Fruit fly (Drosophila melanogaster) whole organism, prepupa: ENCODE data around the gene sni.

Source experiments
- CG11294 ChIP-seq: fragments of 200-800 bp; sonication (Bioruptor generic); IDR thresholded peaks from 2 replicates; pipeline ENCODE4 v1.3.6; 2022; ENCODE audit warnings: missing biosample characterization, missing genetic modification characterization
- CG11902 ChIP-seq: fragments of 200-800 bp; sonication (Bioruptor generic); optimal IDR thresholded peaks from 3 replicates; lab custom pipeline; 2016; ENCODE audit warnings: missing biosample characterization, missing genetic modification characterization
- CG16779 ChIP-seq: fragments of 200-800 bp; sonication (Bioruptor generic); optimal IDR thresholded peaks from 3 replicates; lab custom pipeline; 2017; ENCODE audit warnings: missing biosample characterization, mild to moderate bottlenecking, missing genetic modification characterization
- CG3032 ChIP-seq: fragments of 200-800 bp; optimal IDR thresholded peaks from 2 replicates; lab custom pipeline; 2019; ENCODE audit warnings: missing biosample characterization, mild to moderate bottlenecking, missing genetic modification characterization, moderate library complexity
- CG4318 ChIP-seq: fragments of 200-800 bp; sonication (Bioruptor generic); optimal IDR thresholded peaks from 3 replicates; lab custom pipeline; 2017; ENCODE audit warnings: missing biosample characterization, mild to moderate bottlenecking, missing genetic modification characterization
- Gug ChIP-seq: fragments of 200-800 bp; sonication (Bioruptor generic); IDR thresholded peaks from 2 replicates; pipeline ENCODE4 v1.3.6; 2022; ENCODE audit warnings: missing biosample characterization, missing genetic modification characterization
- Hr39 ChIP-seq: fragments of 200-800 bp; sonication (Bioruptor generic); optimal IDR thresholded peaks from 2 replicates; lab custom pipeline; 2016; ENCODE audit warnings: missing biosample characterization, missing genetic modification characterization
- Lpt ChIP-seq: fragments of 200-800 bp; sonication (Bioruptor generic); optimal IDR thresholded peaks from 3 replicates; lab custom pipeline; 2016; ENCODE audit warnings: missing biosample characterization, missing genetic modification characterization
- Smox ChIP-seq: fragments of 200-800 bp; sonication (Bioruptor generic); optimal IDR thresholded peaks from 3 replicates; lab custom pipeline; 2016; ENCODE audit warnings: missing biosample characterization, missing genetic modification characterization
- Sox102F ChIP-seq: fragments of 200-800 bp; sonication (Bioruptor generic); optimal IDR thresholded peaks from 2 replicates; lab custom pipeline; 2016; ENCODE audit warnings: missing biosample characterization, mild to moderate bottlenecking, missing genetic modification characterization
- fd59A ChIP-seq: fragments of 200-800 bp; sonication (Bioruptor generic); optimal IDR thresholded peaks from 2 replicates; lab custom pipeline; 2017; ENCODE audit warnings: missing biosample characterization, mild to moderate bottlenecking, missing genetic modification characterization, missing genetic modification reagents
- lz ChIP-seq: fragments of 200-800 bp; sonication (Bioruptor generic); optimal IDR thresholded peaks from 3 replicates; lab custom pipeline; 2016; ENCODE audit warnings: missing biosample characterization, missing genetic modification characterization
- salr ChIP-seq, 2 experiments: fragments of 200-800 bp; sonication (Bioruptor generic); optimal IDR thresholded peaks; 3 replicates each; lab custom pipeline; 2016 to 2018; ENCODE audit warnings: missing biosample characterization in 2 of 2, missing genetic modification characterization in 2 of 2, mild to moderate bottlenecking in 1 of 2
- topi ChIP-seq: fragments of 200-800 bp; sonication (Bioruptor generic); optimal IDR thresholded peaks from 3 replicates; lab custom pipeline; 2016; ENCODE audit warnings: missing biosample characterization, missing genetic modification characterization

DNA sequence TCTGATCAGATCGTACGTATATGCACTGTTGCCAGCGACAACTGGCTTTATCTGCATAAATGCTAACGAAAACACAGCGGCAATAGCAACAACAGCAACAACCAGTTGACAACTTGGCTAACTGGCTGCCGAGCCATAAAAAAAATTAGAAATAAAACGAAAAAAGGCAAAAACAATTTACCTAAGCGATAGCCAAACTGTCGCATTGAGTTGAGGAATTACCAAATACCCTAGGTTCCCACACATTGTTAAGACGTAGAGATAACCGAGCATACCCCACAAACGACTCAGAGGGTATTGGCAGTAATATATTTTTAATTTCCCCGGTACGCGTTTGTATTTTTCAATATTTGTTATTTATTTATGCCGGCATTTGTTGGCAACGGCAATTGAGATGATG lies 10.6 kb downstream of the sni start:
- TF ChIP-seq CG4318 (no peak), salr (GFP tag; optimal IDR thresholded peaks at IDR 0.05; lab: Kevin White, UChicago) (no peak), Gug (GFP tag; lab: Robert Waterston, UW) (no peak), CG11902 (GFP tag; lab: Kevin White, UChicago) (no peak), CG16779 (tag; lab: Kevin White, UChicago) (no peak), Smox (GFP tag; lab: Kevin White, UChicago) (no peak), fd59A (no peak), topi (GFP tag; lab: Kevin White, UChicago) (no peak), Lpt (GFP tag; lab: Kevin White, UChicago) (no peak), CG3032 (tag; lab: Kevin White, UChicago) (no peak), lz (GFP tag; lab: Kevin White, UChicago) (no peak), Hr39 (GFP tag; lab: Kevin White, UChicago) (no peak), CG11294 (GFP tag; lab: Robert Waterston, UW) (no peak), Sox102F (no peak)
